Worm (Caenorhabditis elegans) whole organism, early embryonic: ENCODE data around the gene ZK154.4.

Experiments
- F13C5.2 ChIP-seq: sonication (generic microtip); optimal IDR thresholded peaks from 2 replicates; lab custom pipeline; 2017; ENCODE audit warnings: mild to moderate bottlenecking, missing genetic modification characterization, inconsistent platforms, missing compliant biosample characterization
- aly-1 ChIP-seq: sonication (generic microtip); optimal IDR thresholded peaks from 2 replicates; lab custom pipeline; 2016; ENCODE audit warnings: missing genetic modification characterization, missing compliant biosample characterization
- ama-1 ChIP-seq: fragments of 150-350 bp; optimal IDR thresholded peaks from 2 replicates; lab custom pipeline; 2014
- ceh-36 ChIP-seq: sonication (generic microtip); optimal IDR thresholded peaks from 2 replicates; lab custom pipeline; 2016; ENCODE audit warnings: missing genetic modification characterization, inconsistent platforms, missing compliant biosample characterization
- ets-7 ChIP-seq: sonication (generic microtip); optimal IDR thresholded peaks from 2 replicates; lab custom pipeline; 2016; ENCODE audit warnings: missing genotype, missing genetic modification characterization, missing compliant biosample characterization
- flt-1 ChIP-seq: fragments of 200-800 bp; sonication (Bioruptor generic); IDR thresholded peaks from 2 replicates; pipeline ENCODE4 v1.3.6; 2022; ENCODE audit warnings: missing genetic modification characterization, missing compliant biosample characterization
- hmg-4 ChIP-seq: fragments of 200-800 bp; sonication (Bioruptor generic); optimal IDR thresholded peaks from 2 replicates; lab custom pipeline; 2018; ENCODE audit warnings: mild to moderate bottlenecking, missing genetic modification characterization, missing compliant biosample characterization
- tbx-11 ChIP-seq: fragments of 200-800 bp; sonication (Bioruptor generic); IDR thresholded peaks from 2 replicates; pipeline ENCODE4 v1.3.6; 2022; ENCODE audit warnings: missing genetic modification characterization, missing compliant biosample characterization

DNA sequence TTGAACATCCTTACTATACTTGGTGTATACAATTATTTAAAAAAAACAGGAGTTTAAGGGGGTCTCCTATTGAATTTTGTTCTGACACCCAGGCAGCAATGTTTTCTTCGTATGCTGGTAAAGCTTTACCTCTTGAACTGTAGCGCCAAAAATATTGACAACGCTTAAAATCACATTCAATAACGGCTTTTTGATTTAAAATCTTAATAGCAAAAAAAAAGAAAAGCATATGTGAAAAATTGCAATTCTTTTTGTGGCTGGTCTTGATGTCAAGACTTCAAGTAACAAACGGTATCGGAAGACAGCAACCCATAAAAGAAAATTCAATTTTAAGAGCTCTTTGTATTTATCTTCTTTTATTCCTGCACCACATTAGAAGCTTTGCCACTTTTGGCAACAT is 388 bp downstream of the ZK154.4 start:
- TF ChIP-seq tbx-11 (GFP tag; lab: Robert Waterston, UW) (no peak), ama-1 (lab: Kevin White, UChicago) (no peak), hmg-4 (no peak), ets-7 (tag; lab: Kevin White, UChicago) (no peak), aly-1 (tag; lab: Kevin White, UChicago) (no peak), flt-1 (no peak), F13C5.2 (tag; lab: Kevin White, UChicago) (no peak), ceh-36 (tag; lab: Kevin White, UChicago) (no peak)
